Worm (Caenorhabditis elegans) whole organism, L1 larva: ENCODE measurements around the gene str-39.
A peak's percentile ranks its signal among the peaks of the same experiment; 100 is the strongest.

Experiments
- C16A3.4 ChIP-seq: fragments of 150-350 bp; optimal IDR thresholded peaks from 2 replicates; lab custom pipeline; 2014; ENCODE audit warnings: missing biosample characterization, missing genetic modification characterization
- aha-1 ChIP-seq: fragments of 150-350 bp; optimal IDR thresholded peaks from 2 replicates; lab custom pipeline; 2014; ENCODE audit warnings: missing biosample characterization, missing genetic modification characterization
- alr-1 ChIP-seq: fragments of 200-800 bp; sonication (Bioruptor generic); optimal IDR thresholded peaks from 2 replicates; lab custom pipeline; 2018; ENCODE audit warnings: borderline replicate concordance, mild to moderate bottlenecking, missing genetic modification characterization, missing compliant biosample characterization
- aly-2 ChIP-seq: fragments of 150-350 bp; optimal IDR thresholded peaks from 2 replicates; lab custom pipeline; 2014; ENCODE audit warnings: missing biosample characterization, missing genetic modification characterization
- ama-1 ChIP-seq: fragments of 150-350 bp; optimal IDR thresholded peaks from 2 replicates; lab custom pipeline; 2014
- ceh-63 ChIP-seq: fragments of 200-800 bp; sonication (Bioruptor generic); optimal IDR thresholded peaks from 2 replicates; lab custom pipeline; 2018; ENCODE audit warnings: mild to moderate bottlenecking, missing genetic modification characterization, missing compliant biosample characterization
- ceh-8 ChIP-seq: fragments of 200-800 bp; sonication (Bioruptor generic); optimal IDR thresholded peaks from 2 replicates; lab custom pipeline; 2018; ENCODE audit warnings: mild to moderate bottlenecking, missing genetic modification characterization, moderate library complexity, missing compliant biosample characterization
- ceh-82 ChIP-seq, 3 experiments: fragments of 150-350 bp in 1 of 3; sonication (generic microtip) in 2 of 3; optimal IDR thresholded peaks; 2 replicates each; lab custom pipeline; 2014 to 2017; ENCODE audit warnings: missing biosample characterization in 3 of 3, missing genetic modification characterization in 3 of 3
- dpl-1 ChIP-seq, 3 experiments: fragments of 150-350 bp in 2 of 3; sonication (generic microtip) in 1 of 3; optimal IDR thresholded peaks; 2 replicates each; lab custom pipeline; 2014 to 2017; ENCODE audit warnings: missing biosample characterization in 3 of 3, missing genetic modification characterization in 3 of 3, missing genetic modification reagents in 3 of 3
- dsc-1 ChIP-seq: sonication (generic microtip); optimal IDR thresholded peaks from 2 replicates; lab custom pipeline; 2016; ENCODE audit warnings: mild to moderate bottlenecking, missing genetic modification characterization, missing compliant biosample characterization
- efl-1 ChIP-seq, 4 experiments: fragments of 150-350 bp; optimal IDR thresholded peaks in 3 of 4; peaks in 1 of 4; 1 replicate in 1 of 4; 2 replicates in 3 of 4; lab custom pipeline; 2014; ENCODE audit warnings: missing biosample characterization in 2 of 4, missing genetic modification characterization in 2 of 4, missing genetic modification reagents in 2 of 4
- egl-13 ChIP-seq: sonication (generic microtip); optimal IDR thresholded peaks from 2 replicates; lab custom pipeline; 2016; ENCODE audit warnings: missing genotype, missing genetic modification reagents, missing genetic modification characterization, missing compliant biosample characterization
- ets-5 ChIP-seq: fragments of 200-800 bp; sonication (Bioruptor generic); IDR thresholded peaks from 2 replicates; pipeline ENCODE4 v1.3.6; 2022; ENCODE audit warnings: missing genetic modification characterization, missing compliant biosample characterization
- fkh-4 ChIP-seq: sonication (generic microtip); optimal IDR thresholded peaks from 2 replicates; lab custom pipeline; 2016; ENCODE audit warnings: missing compliant biosample characterization, missing genetic modification characterization, borderline replicate concordance
- fkh-8 ChIP-seq: sonication (generic microtip); optimal IDR thresholded peaks from 2 replicates; lab custom pipeline; 2016; ENCODE audit warnings: mild to moderate bottlenecking, missing genetic modification characterization, missing compliant biosample characterization
- grh-1 ChIP-seq: fragments of 200-800 bp; sonication (Bioruptor generic); IDR thresholded peaks from 2 replicates; pipeline ENCODE4 v1.3.6; 2022; ENCODE audit warnings: missing genetic modification reagents, missing genetic modification characterization, missing compliant biosample characterization
- hpl-2 ChIP-seq: fragments of 150-350 bp; optimal IDR thresholded peaks from 2 replicates; lab custom pipeline; 2014; ENCODE audit warnings: missing biosample characterization, missing genetic modification reagents, missing genetic modification characterization
- isw-1 ChIP-seq: fragments of 200-800 bp; sonication (Bioruptor generic); IDR thresholded peaks from 2 replicates; pipeline ENCODE4 v1.3.6; 2022; ENCODE audit warnings: missing genetic modification characterization, missing compliant biosample characterization
- jun-1 ChIP-seq: fragments of 150-350 bp; optimal IDR thresholded peaks from 2 replicates; lab custom pipeline; 2014; ENCODE audit warnings: missing biosample characterization, missing genetic modification reagents, missing genetic modification characterization
- lin-14 ChIP-seq: fragments of 200-800 bp; sonication (Bioruptor generic); optimal IDR thresholded peaks from 2 replicates; lab custom pipeline; 2018; ENCODE audit warnings: mild to moderate bottlenecking, missing genetic modification characterization, moderate library complexity, missing compliant biosample characterization
- lir-3 ChIP-seq: sonication (generic microtip); optimal IDR thresholded peaks from 2 replicates; lab custom pipeline; 2016; ENCODE audit warnings: mild to moderate bottlenecking, missing genetic modification characterization, moderate library complexity, missing compliant biosample characterization; ENCODE audit not compliant: poor library complexity
- lsy-2 ChIP-seq, 2 experiments: fragments of 150-350 bp; optimal IDR thresholded peaks; 2 replicates each; lab custom pipeline; 2014; ENCODE audit warnings: missing biosample characterization in 2 of 2, missing genetic modification characterization in 2 of 2
- mef-2 ChIP-seq: fragments of 150-350 bp; optimal IDR thresholded peaks from 2 replicates; lab custom pipeline; 2014; ENCODE audit warnings: missing biosample characterization, missing genetic modification characterization
- nhr-12 ChIP-seq: sonication (generic microtip); optimal IDR thresholded peaks from 2 replicates; lab custom pipeline; 2017; ENCODE audit warnings: missing biosample characterization, missing genetic modification characterization
- nhr-47 ChIP-seq: sonication (generic microtip); optimal IDR thresholded peaks from 2 replicates; lab custom pipeline; 2016; ENCODE audit warnings: mild to moderate bottlenecking, missing genetic modification characterization, moderate library complexity, missing compliant biosample characterization
- nhr-76 ChIP-seq: sonication (generic microtip); optimal IDR thresholded peaks from 2 replicates; lab custom pipeline; 2017; ENCODE audit warnings: missing biosample characterization, missing genetic modification characterization
- nhr-90 ChIP-seq: sonication (generic microtip); optimal IDR thresholded peaks from 2 replicates; lab custom pipeline; 2016; ENCODE audit warnings: mild to moderate bottlenecking, missing genetic modification characterization, missing compliant biosample characterization; ENCODE audit not compliant: poor library complexity
- pax-3 ChIP-seq: fragments of 200-800 bp; sonication (Bioruptor generic); optimal IDR thresholded peaks from 2 replicates; lab custom pipeline; 2018; ENCODE audit warnings: mild to moderate bottlenecking, missing genetic modification characterization, moderate library complexity, missing compliant biosample characterization
- pqm-1 ChIP-seq: sonication (generic microtip); optimal IDR thresholded peaks from 3 replicates; lab custom pipeline; 2017; ENCODE audit warnings: missing biosample characterization, missing genetic modification characterization
- rnt-1 ChIP-seq: sonication (generic microtip); optimal IDR thresholded peaks from 2 replicates; lab custom pipeline; 2016; ENCODE audit warnings: mild to moderate bottlenecking, missing genetic modification characterization, moderate library complexity, missing compliant biosample characterization
- skn-1 ChIP-seq: fragments of 150-350 bp; optimal IDR thresholded peaks from 2 replicates; lab custom pipeline; 2014; ENCODE audit warnings: missing biosample characterization, missing genetic modification characterization
- snu-23 ChIP-seq: sonication (generic microtip); optimal IDR thresholded peaks from 2 replicates; lab custom pipeline; 2016; ENCODE audit warnings: missing genetic modification characterization, missing compliant biosample characterization
- sptf-1 ChIP-seq: fragments of 150-350 bp; optimal IDR thresholded peaks from 2 replicates; lab custom pipeline; 2014; ENCODE audit warnings: missing biosample characterization, missing genetic modification characterization
- swsn-7 ChIP-seq: sonication (generic microtip); optimal IDR thresholded peaks from 2 replicates; lab custom pipeline; 2016; ENCODE audit warnings: missing genetic modification characterization, missing compliant biosample characterization
- unc-30 ChIP-seq: sonication (generic microtip); optimal IDR thresholded peaks from 2 replicates; lab custom pipeline; 2017; ENCODE audit warnings: missing biosample characterization, missing genetic modification characterization
- unc-62 ChIP-seq: fragments of 150-350 bp; optimal IDR thresholded peaks from 2 replicates; lab custom pipeline; 2014; ENCODE audit warnings: missing biosample characterization, missing genetic modification reagents, missing genetic modification characterization
- unc-86 ChIP-seq: sonication (generic microtip); optimal IDR thresholded peaks from 2 replicates; lab custom pipeline; 2016; ENCODE audit warnings: missing genetic modification characterization, missing compliant biosample characterization
- unc-98 ChIP-seq: fragments of 200-800 bp; sonication (Bioruptor generic); IDR thresholded peaks from 2 replicates; pipeline ENCODE4 v1.3.6; 2022; ENCODE audit warnings: missing genetic modification characterization, missing compliant biosample characterization
- zip-4 ChIP-seq: fragments of 200-800 bp; sonication (Bioruptor generic); optimal IDR thresholded peaks from 2 replicates; lab custom pipeline; 2018; ENCODE audit warnings: mild to moderate bottlenecking, missing genetic modification characterization, moderate library complexity, missing compliant biosample characterization

str-39 gene

ce11 chrV:2869503-2869902, 10.2 kb downstream of the str-39 start, which contains the start of gene srh-241:
TSS of gene srh-241 (minus strand) at chrV:2869603.
- TF ChIP-seq rnt-1, result no peak
- no peak for TF ChIP-seq unc-30 (tag; lab: Kevin White, UChicago)
- TF ChIP-seq lin-14 (GFP tag; lab: Kevin White, UChicago), result no peak
- TF ChIP-seq unc-62 (GFP tag; lab: Kevin White, UChicago), result no peak
- TF ChIP-seq sptf-1 (tag; lab: Kevin White, UChicago), result no peak
- TF ChIP-seq skn-1 (tag; lab: Kevin White, UChicago), result no peak
- no peak for TF ChIP-seq ceh-82 (tag; optimal IDR thresholded peaks at IDR 0.05; lab: Kevin White, UChicago)
- TF ChIP-seq, all 84 proteins: peak for 0

ce11 chrV:2864899-2865298, 14.8 kb downstream of the str-39 start, which contains the start of gene srh-240:
TSS of gene srh-240 (plus strand) at chrV:2865199.
- TF ChIP-seq nhr-90, result no peak
- TF ChIP-seq fkh-4, result no peak
- no peak for TF ChIP-seq swsn-7 (tag; lab: Kevin White, UChicago)
- peak; percentile 58 for TF ChIP-seq fkh-8 (tag; lab: Kevin White, UChicago)

ce11 chrV:2863033-2863432, 16.7 kb downstream of the str-39 start, which contains the start of gene srh-272:
TSS of gene srh-272 (plus strand) at chrV:2863333.
- TF ChIP-seq nhr-47 (tag; lab: Kevin White, UChicago) (no peak), jun-1 (no peak), zip-4 (GFP tag; lab: Kevin White, UChicago) (no peak), ama-1 (lab: Kevin White, UChicago) (no peak), sptf-1 (tag; lab: Kevin White, UChicago) (no peak), aly-2 (tag; lab: Kevin White, UChicago) (no peak), dsc-1 (no peak), unc-86 (tag; lab: Kevin White, UChicago) (no peak), isw-1 (GFP tag; lab: Robert Waterston, UW) (no peak), unc-62 (GFP tag; lab: Kevin White, UChicago) (no peak), snu-23 (GFP tag; lab: Kevin White, UChicago) (no peak), unc-98 (no peak), ets-5 (GFP tag; lab: Robert Waterston, UW) (no peak), efl-1 (optimal IDR thresholded peaks at IDR 0.05; lab: Kevin White, UChicago) (no peak), efl-1 (GFP tag; optimal IDR thresholded peaks at IDR 0.05 in 1 of 2; lab: Kevin White, UChicago) (no peak), rnt-1 (no peak), egl-13 (tag; lab: Kevin White, UChicago) (no peak), dpl-1 (GFP tag; optimal IDR thresholded peaks at IDR 0.05; lab: Kevin White, UChicago) (no peak), nhr-12 (no peak), C16A3.4 (tag; lab: Kevin White, UChicago) (no peak)
- TF ChIP-seq, all 84 proteins: peak for 0

ce11 chrV:2861505-2861904, 18.2 kb downstream of the str-39 start, which contains the start of gene srh-270:
TSS of gene srh-270 (minus strand) at chrV:2861605.
- TF ChIP-seq fkh-8 (tag; lab: Kevin White, UChicago) (no peak), lsy-2 (tag; optimal IDR thresholded peaks at IDR 0.05; lab: Kevin White, UChicago) (no peak), nhr-47 (tag; lab: Kevin White, UChicago) (no peak), ceh-8 (GFP tag; lab: Kevin White, UChicago) (no peak), alr-1 (tag; lab: Kevin White, UChicago) (no peak), egl-13 (tag; lab: Kevin White, UChicago) (no peak), jun-1 (no peak), pqm-1 (tag; lab: Kevin White, UChicago) (no peak), ama-1 (lab: Kevin White, UChicago) (no peak), aha-1 (no peak), nhr-90 (no peak), mef-2 (no peak), lir-3 (tag; lab: Kevin White, UChicago) (no peak), ceh-63 (GFP tag; lab: Kevin White, UChicago) (no peak), swsn-7 (tag; lab: Kevin White, UChicago) (no peak), grh-1 (GFP tag; lab: Robert Waterston, UW) (no peak), hpl-2 (no peak), nhr-76 (tag; lab: Kevin White, UChicago) (no peak), pax-3 (tag; lab: Kevin White, UChicago) (no peak), nhr-12 (no peak)
